Worm (Caenorhabditis elegans) whole organism, midembryonic: ENCODE results near the gene nhr-277.

ENCODE experiments used
- T22C8.4 ChIP-seq: fragments of 200-800 bp; sonication (Bioruptor generic); IDR thresholded peaks from 2 replicates; pipeline ENCODE4 v1.3.6; 2022; ENCODE audit warnings: missing genetic modification characterization, missing compliant biosample characterization
- cog-1 ChIP-seq: sonication (generic microtip); optimal IDR thresholded peaks from 2 replicates; lab custom pipeline; 2016; ENCODE audit warnings: missing genetic modification characterization, missing compliant biosample characterization
- flt-1 ChIP-seq: fragments of 200-800 bp; sonication (Bioruptor generic); IDR thresholded peaks from 2 replicates; pipeline ENCODE4 v1.3.6; 2022; ENCODE audit warnings: missing genetic modification characterization, missing compliant biosample characterization
- klf-2 ChIP-seq: fragments of 200-800 bp; sonication (Bioruptor generic); conservative IDR thresholded peaks from 2 replicates; pipeline ENCODE4 v1.3.6; 2022; ENCODE audit warnings: missing genetic modification reagents, missing genetic modification characterization, missing compliant biosample characterization
- med-1 ChIP-seq: sonication (generic microtip); optimal IDR thresholded peaks from 2 replicates; lab custom pipeline; 2017; ENCODE audit warnings: missing genetic modification characterization, mild to moderate bottlenecking, missing compliant biosample characterization, antibody characterized with exemption, missing genetic modification reagents; ENCODE audit not compliant: insufficient read depth
- ref-1 ChIP-seq: fragments of 200-800 bp; sonication (Bioruptor generic); conservative IDR thresholded peaks from 2 replicates; pipeline ENCODE4 v1.3.6; 2022; ENCODE audit warnings: missing genetic modification reagents, missing genetic modification characterization, missing compliant biosample characterization
- tab-1 ChIP-seq: fragments of 200-800 bp; sonication (Bioruptor generic); IDR thresholded peaks from 2 replicates; pipeline ENCODE4 v1.3.6; 2022; ENCODE audit warnings: missing genetic modification characterization, missing compliant biosample characterization
- ztf-23 ChIP-seq: fragments of 200-800 bp; sonication (Bioruptor generic); IDR thresholded peaks from 2 replicates; pipeline ENCODE4 v1.3.6; 2022; ENCODE audit warnings: missing genetic modification reagents, missing genetic modification characterization, missing compliant biosample characterization
- ztf-29 ChIP-seq: fragments of 200-800 bp; sonication (Bioruptor generic); IDR thresholded peaks from 2 replicates; pipeline ENCODE4 v1.3.6; 2022; ENCODE audit warnings: missing genetic modification reagents, missing genetic modification characterization, missing compliant biosample characterization

nhr-277 gene

DNA sequence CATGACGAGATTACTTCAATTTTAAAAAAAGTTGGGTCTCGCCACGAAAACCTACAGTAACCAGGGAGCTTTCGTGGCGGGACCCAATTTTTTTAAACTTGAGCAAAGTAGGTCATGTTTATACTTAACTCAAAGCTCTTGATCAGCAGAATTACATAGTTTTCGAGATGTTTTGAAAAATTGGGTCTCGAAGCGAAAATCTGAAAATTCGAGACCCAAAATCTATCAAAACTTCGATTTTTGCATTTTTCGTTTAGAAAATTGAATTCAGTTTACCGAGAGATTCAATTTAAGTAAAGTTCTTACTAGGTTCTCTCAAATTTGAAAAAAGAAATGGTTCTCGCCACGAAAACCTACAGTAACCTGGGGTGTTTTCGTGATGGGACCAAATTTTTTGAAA lies 27.3 kb downstream of the nhr-277 start:
- no peak for TF ChIP-seq klf-2 (GFP tag; lab: Robert Waterston, UW)
- TF ChIP-seq med-1 (GFP tag; lab: Kevin White, UChicago): no peak

- TF ChIP-seq ref-1 (GFP tag; lab: Robert Waterston, UW) (no peak), cog-1 (tag; lab: Kevin White, UChicago) (no peak), ztf-29 (GFP tag; lab: Robert Waterston, UW) (no peak), T22C8.4 (GFP tag; lab: Robert Waterston, UW) (no peak), tab-1 (GFP tag; lab: Robert Waterston, UW) (no peak), med-1 (GFP tag; lab: Kevin White, UChicago) (no peak), ztf-23 (GFP tag; lab: Robert Waterston, UW) (no peak), flt-1 (GFP tag; lab: Robert Waterston, UW) (no peak)
Observed at ce11 chrIV:2770835-2771234, 28.0 kb downstream of the nhr-277 start.

ce11 chrIV:2771692-2772091 lies 28.9 kb downstream of the nhr-277 start, which contains the start of gene Y54G2A.11:
Gene Y54G2A.11 (minus strand): TSS chrIV:2771792.
- TF ChIP-seq klf-2 (GFP tag; lab: Robert Waterston, UW) (no peak), flt-1 (GFP tag; lab: Robert Waterston, UW) (no peak), cog-1 (tag; lab: Kevin White, UChicago) (no peak), ztf-23 (GFP tag; lab: Robert Waterston, UW) (no peak), ztf-29 (GFP tag; lab: Robert Waterston, UW) (no peak), tab-1 (GFP tag; lab: Robert Waterston, UW) (no peak), med-1 (GFP tag; lab: Kevin White, UChicago) (no peak), T22C8.4 (GFP tag; lab: Robert Waterston, UW) (no peak), ref-1 (GFP tag; lab: Robert Waterston, UW) (no peak)

DNA sequence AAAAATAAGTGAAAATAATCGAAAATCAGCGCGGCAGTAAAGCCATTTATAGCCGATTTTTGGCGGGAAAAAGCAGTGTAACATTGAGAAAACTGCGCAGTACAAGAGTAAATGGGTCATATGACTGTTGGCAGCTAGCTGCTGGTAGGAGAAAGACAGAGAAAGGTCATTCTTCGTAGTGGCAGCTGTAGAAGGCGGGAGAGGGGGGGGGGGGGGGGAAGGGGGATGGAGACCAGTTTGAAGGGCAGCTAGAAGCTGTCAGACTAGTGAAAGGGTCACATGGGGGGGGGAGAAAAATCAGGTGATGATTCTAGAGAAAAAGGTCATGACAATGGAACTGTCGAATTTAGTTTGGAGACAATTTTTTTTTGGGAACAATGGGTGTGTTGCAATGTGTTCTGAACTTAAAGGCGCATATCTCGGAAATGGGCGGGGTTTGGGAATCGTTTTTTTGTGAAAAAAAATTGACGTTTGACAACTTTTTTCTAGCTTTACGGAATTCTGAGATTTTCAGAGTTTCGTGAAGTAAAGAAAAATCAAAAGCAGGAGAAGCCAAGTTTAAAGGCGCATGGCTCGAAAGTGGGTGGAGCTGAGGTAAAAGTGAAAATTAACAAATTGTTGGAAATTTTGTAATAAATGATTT lies 29.5 kb downstream of the nhr-277 start:
- TF ChIP-seq cog-1 (tag; lab: Kevin White, UChicago): no peak
- TF ChIP-seq ref-1 (GFP tag; lab: Robert Waterston, UW): no peak
- TF ChIP-seq klf-2 (GFP tag; lab: Robert Waterston, UW): no peak
- TF ChIP-seq T22C8.4 (GFP tag; lab: Robert Waterston, UW): no peak
- TF ChIP-seq flt-1 (GFP tag; lab: Robert Waterston, UW): no peak
- no peak for TF ChIP-seq med-1 (GFP tag; lab: Kevin White, UChicago)

DNA sequence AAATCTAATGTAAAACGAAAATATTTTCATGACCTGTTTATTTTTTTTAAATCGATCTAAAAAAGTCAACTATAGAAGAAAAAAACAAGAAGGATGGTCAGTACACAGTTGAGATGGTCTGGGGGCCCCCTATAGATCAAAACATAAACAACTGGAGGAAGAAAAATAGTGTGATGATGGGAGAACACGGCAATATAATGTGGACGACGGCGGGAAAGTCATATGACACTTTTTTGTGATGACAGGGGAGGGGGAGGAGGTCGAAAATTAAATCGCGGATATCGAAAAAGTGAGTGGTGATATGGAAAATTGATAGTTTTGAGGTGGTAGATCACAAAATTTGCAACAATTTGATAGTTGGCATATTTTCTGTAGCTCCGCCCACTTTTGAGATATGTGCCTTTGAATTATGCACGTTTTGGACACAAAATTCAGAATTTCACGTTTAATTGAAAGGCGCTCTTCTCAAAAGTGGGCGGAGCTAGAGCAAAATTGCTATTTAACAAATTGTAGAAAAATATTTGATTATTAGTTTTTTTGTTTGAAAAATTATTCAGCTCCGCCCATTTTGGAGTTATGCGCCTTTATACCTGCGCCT lies 30.7 kb downstream of the nhr-277 start:
- TF ChIP-seq med-1 (GFP tag; lab: Kevin White, UChicago) (no peak), T22C8.4 (GFP tag; lab: Robert Waterston, UW) (no peak), klf-2 (GFP tag; lab: Robert Waterston, UW) (no peak), flt-1 (GFP tag; lab: Robert Waterston, UW) (no peak), ztf-23 (GFP tag; lab: Robert Waterston, UW) (no peak), ref-1 (GFP tag; lab: Robert Waterston, UW) (no peak), ztf-29 (GFP tag; lab: Robert Waterston, UW) (no peak), cog-1 (tag; lab: Kevin White, UChicago) (no peak), tab-1 (GFP tag; lab: Robert Waterston, UW) (no peak)

ce11 chrIV:2774500-2774899 lies 31.7 kb downstream of the nhr-277 start:
- TF ChIP-seq med-1 (GFP tag; lab: Kevin White, UChicago) (no peak), T22C8.4 (GFP tag; lab: Robert Waterston, UW) (no peak), ref-1 (GFP tag; lab: Robert Waterston, UW) (no peak), ztf-29 (GFP tag; lab: Robert Waterston, UW) (no peak), klf-2 (GFP tag; lab: Robert Waterston, UW) (no peak), ztf-23 (GFP tag; lab: Robert Waterston, UW) (peak; percentile 56; the same call in 1 of the 2 replicates), cog-1 (tag; lab: Kevin White, UChicago) (no peak), flt-1 (GFP tag; lab: Robert Waterston, UW) (0 out of 2 replicates have a peak, but pooled peaks have one; percentile 6), tab-1 (GFP tag; lab: Robert Waterston, UW) (no peak)

DNA sequence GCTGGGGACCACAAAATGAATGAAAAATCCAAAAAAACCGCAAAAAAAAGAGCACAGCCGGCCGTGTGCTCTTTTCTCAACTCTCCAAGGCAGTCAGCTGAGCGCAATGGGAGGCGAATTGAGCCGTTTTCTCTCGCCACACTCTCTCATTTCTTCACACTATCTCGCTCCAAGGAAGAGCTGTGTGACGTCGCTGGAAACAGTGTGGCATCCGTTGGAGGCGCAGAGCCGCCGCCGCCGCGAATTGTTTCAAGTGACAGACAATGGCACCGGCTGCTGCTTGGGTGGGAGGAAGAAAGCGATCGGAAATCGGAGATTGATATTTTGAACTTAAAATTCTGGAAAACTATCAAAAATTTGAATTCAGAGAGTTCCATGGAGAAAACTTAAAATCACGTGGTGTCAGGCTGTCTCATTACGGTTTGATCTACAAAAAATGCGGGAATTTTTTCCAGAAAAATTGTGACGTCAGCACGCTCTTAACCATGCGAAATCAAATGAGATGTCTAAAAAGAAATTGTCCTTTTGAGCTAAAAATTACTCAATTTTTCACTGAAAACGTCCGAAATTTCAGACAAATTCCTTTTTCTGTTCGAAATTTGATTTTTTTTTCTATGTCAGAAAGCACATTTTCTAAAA lies 33.3 kb downstream of the nhr-277 start:
- TF ChIP-seq med-1 (GFP tag; lab: Kevin White, UChicago) (no peak), T22C8.4 (GFP tag; lab: Robert Waterston, UW) (no peak), ztf-23 (GFP tag; lab: Robert Waterston, UW) (no peak), ztf-29 (GFP tag; lab: Robert Waterston, UW) (no peak), flt-1 (GFP tag; lab: Robert Waterston, UW) (no peak), cog-1 (tag; lab: Kevin White, UChicago) (no peak), tab-1 (GFP tag; lab: Robert Waterston, UW) (no peak), ref-1 (GFP tag; lab: Robert Waterston, UW) (no peak), klf-2 (GFP tag; lab: Robert Waterston, UW) (no peak)

DNA sequence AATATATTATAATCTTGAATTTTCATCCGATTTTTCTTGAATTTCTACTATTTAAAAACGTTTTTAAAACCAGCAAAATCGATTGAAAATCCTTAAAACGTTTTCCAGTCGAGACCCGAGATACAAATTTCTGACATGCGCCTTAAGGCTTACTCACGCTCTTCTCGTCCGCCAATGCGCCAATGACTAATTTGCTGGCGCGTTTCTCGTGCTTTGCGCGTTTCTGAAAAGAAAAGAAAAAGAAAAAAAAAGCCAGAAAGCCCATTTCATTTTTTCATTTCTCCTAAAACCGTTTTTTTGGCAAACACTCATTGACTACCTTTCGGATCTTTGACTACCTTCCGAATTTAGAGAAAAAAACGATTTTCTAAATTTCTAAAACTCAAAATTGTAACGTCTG lies 33.9 kb downstream of the nhr-277 start:
- TF ChIP-seq cog-1 (tag; lab: Kevin White, UChicago) (no peak), med-1 (GFP tag; lab: Kevin White, UChicago) (no peak), T22C8.4 (GFP tag; lab: Robert Waterston, UW) (no peak), klf-2 (GFP tag; lab: Robert Waterston, UW) (no peak), ref-1 (GFP tag; lab: Robert Waterston, UW) (no peak), flt-1 (GFP tag; lab: Robert Waterston, UW) (no peak), tab-1 (GFP tag; lab: Robert Waterston, UW) (no peak), ztf-23 (GFP tag; lab: Robert Waterston, UW) (no peak), ztf-29 (GFP tag; lab: Robert Waterston, UW) (no peak)
